Worm (Caenorhabditis elegans): ENCODE results near the gene fars-3.

DNA sequence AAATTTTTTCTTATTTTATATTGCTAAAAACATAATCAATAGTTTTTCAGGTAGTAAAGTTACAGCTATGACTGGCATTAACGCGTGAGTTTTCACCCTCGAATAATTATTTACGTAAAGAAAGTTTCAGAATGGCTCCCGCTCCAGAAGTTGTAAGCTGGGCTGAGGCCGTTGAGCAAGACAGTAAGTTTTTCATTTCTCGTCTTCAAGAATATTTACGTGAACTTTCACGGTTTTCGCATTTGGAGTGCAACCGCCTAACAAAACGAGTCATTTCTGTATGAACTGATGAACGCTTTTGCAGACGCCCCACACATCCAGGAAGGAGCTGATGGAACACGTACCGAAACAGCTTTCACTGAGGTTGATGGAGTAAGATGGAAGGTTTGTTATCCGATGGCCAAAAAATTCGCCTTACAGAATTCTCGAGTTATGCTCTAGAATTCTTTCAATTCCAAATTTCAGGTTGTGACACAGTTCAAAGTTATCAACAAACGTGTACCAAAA lies 21.9 kb upstream of the fars-3 start, which contains the start of gene eif-3.G:
- no peak for TF ChIP-seq bed-1 (GFP tag; IDR thresholded peaks at IDR 0.05)
- TF ChIP-seq egrh-3 (GFP tag; IDR thresholded peaks at IDR 0.05) = no peak
- TF ChIP-seq lin-35 (GFP tag; optimal IDR thresholded peaks at IDR 0.05) = no peak
- TF ChIP-seq F57A8.1 (GFP tag; optimal IDR thresholded peaks at IDR 0.05) = no peak
